Worm (Caenorhabditis elegans) whole organism, midembryonic: ENCODE data around the gene srw-91.

ENCODE experiments used
- T22C8.4 ChIP-seq: fragments of 200-800 bp; sonication (Bioruptor generic); IDR thresholded peaks from 2 replicates; pipeline ENCODE4 v1.3.6; 2022; ENCODE audit warnings: missing genetic modification characterization, missing compliant biosample characterization
- cog-1 ChIP-seq: sonication (generic microtip); optimal IDR thresholded peaks from 2 replicates; lab custom pipeline; 2016; ENCODE audit warnings: missing genetic modification characterization, missing compliant biosample characterization
- flt-1 ChIP-seq: fragments of 200-800 bp; sonication (Bioruptor generic); IDR thresholded peaks from 2 replicates; pipeline ENCODE4 v1.3.6; 2022; ENCODE audit warnings: missing genetic modification characterization, missing compliant biosample characterization
- klf-2 ChIP-seq: fragments of 200-800 bp; sonication (Bioruptor generic); conservative IDR thresholded peaks from 2 replicates; pipeline ENCODE4 v1.3.6; 2022; ENCODE audit warnings: missing genetic modification reagents, missing genetic modification characterization, missing compliant biosample characterization
- med-1 ChIP-seq: sonication (generic microtip); optimal IDR thresholded peaks from 2 replicates; lab custom pipeline; 2017; ENCODE audit warnings: missing genetic modification characterization, mild to moderate bottlenecking, missing compliant biosample characterization, antibody characterized with exemption, missing genetic modification reagents; ENCODE audit not compliant: insufficient read depth
- ref-1 ChIP-seq: fragments of 200-800 bp; sonication (Bioruptor generic); conservative IDR thresholded peaks from 2 replicates; pipeline ENCODE4 v1.3.6; 2022; ENCODE audit warnings: missing genetic modification reagents, missing genetic modification characterization, missing compliant biosample characterization
- tab-1 ChIP-seq: fragments of 200-800 bp; sonication (Bioruptor generic); IDR thresholded peaks from 2 replicates; pipeline ENCODE4 v1.3.6; 2022; ENCODE audit warnings: missing genetic modification characterization, missing compliant biosample characterization
- ztf-23 ChIP-seq: fragments of 200-800 bp; sonication (Bioruptor generic); IDR thresholded peaks from 2 replicates; pipeline ENCODE4 v1.3.6; 2022; ENCODE audit warnings: missing genetic modification reagents, missing genetic modification characterization, missing compliant biosample characterization
- ztf-29 ChIP-seq: fragments of 200-800 bp; sonication (Bioruptor generic); IDR thresholded peaks from 2 replicates; pipeline ENCODE4 v1.3.6; 2022; ENCODE audit warnings: missing genetic modification reagents, missing genetic modification characterization, missing compliant biosample characterization

The srw-91 gene

DNA sequence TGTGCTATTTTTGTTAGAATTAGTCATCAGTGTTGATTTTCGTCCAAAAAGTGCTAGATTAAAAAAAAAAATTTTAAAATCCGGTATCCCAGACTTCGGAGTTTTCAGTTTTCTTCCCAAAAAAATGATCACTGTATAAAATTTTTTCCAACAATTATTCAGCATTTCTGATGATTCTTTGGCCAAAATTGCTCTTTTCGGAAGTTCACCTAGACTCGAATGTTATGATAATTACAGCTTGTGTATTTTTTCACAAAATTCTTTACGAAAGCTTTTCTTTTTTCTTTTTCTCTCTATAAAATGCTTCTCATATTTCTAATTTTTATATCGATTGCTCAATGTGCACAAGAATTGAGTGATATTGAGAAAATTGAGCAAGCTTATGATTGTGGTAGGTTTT is 49.0 kb downstream of the srw-91 start, which contains the start of gene irld-17:
TSS of gene irld-17 (plus strand) at position 301 of the 400 bp plus-strand sequence.
- TF ChIP-seq med-1 (GFP tag; lab: Kevin White, UChicago) (no peak), ztf-23 (GFP tag; lab: Robert Waterston, UW) (no peak), cog-1 (no peak), ztf-29 (GFP tag; lab: Robert Waterston, UW) (no peak), ref-1 (GFP tag; lab: Robert Waterston, UW) (no peak), flt-1 (no peak), T22C8.4 (GFP tag; lab: Robert Waterston, UW) (no peak), klf-2 (no peak), tab-1 (GFP tag; lab: Robert Waterston, UW) (no peak)

DNA sequence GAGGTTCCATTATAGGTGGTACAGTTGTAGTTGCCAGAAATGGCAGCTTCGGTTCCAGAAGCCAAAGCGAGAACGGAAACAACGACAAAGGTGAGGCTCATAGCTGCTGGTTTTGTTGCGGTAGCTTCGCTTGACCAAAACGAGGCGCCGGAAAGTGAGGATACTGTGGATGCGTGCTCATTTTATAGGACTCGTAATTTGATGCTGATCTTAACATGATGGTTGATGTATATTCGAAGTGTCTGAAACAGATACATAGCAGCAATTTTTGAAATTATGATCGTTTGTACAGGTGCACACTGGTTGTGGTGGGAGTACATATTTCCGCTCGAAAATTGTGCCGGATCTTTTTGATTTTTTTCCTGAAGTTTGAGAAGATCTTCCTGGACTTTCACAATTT is 49.5 kb downstream of the srw-91 start, which contains the start of gene Y46H3D.8:
TSS of gene Y46H3D.8 (minus strand) at position 101 of the 400 bp plus-strand sequence.
- TF ChIP-seq flt-1 = no peak
- no peak for TF ChIP-seq ref-1 (GFP tag; lab: Robert Waterston, UW)
- TF ChIP-seq ztf-29 (GFP tag; lab: Robert Waterston, UW) = no peak
- TF ChIP-seq med-1 (GFP tag; lab: Kevin White, UChicago) = no peak
- TF ChIP-seq klf-2 = no peak
- no peak for TF ChIP-seq ztf-23 (GFP tag; lab: Robert Waterston, UW)
- no peak for TF ChIP-seq cog-1
- TF ChIP-seq T22C8.4 (GFP tag; lab: Robert Waterston, UW) = no peak
- TF ChIP-seq tab-1 (GFP tag; lab: Robert Waterston, UW) = no peak

DNA sequence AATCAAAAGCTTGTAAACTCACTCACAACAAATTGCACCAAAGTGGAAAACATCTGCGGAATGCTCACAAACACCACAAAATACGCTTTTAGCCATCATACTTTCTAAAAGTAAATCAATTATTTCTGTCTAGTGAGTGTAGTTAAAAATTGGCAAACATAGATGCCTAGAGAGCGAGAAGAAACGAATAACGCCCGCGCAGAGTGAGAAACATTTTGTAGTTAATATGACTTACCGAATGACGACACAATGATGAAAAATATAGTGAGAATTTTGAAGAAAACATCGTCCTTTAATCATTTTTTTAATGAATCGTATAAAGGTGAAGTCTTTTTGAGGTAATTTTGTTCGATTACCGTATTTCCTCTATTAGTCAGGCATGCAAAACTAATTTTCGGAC is 51.3 kb downstream of the srw-91 start, which contains the start of gene nhr-238:
TSS of gene nhr-238 (minus strand) at position 104 of the 400 bp plus-strand sequence.
- no peak for TF ChIP-seq ref-1 (GFP tag; lab: Robert Waterston, UW)
- TF ChIP-seq tab-1 (GFP tag; lab: Robert Waterston, UW) = no peak
- no peak for TF ChIP-seq cog-1
- no peak for TF ChIP-seq klf-2
- TF ChIP-seq T22C8.4 (GFP tag; lab: Robert Waterston, UW) = no peak
- TF ChIP-seq ztf-23 (GFP tag; lab: Robert Waterston, UW) = no peak
- no peak for TF ChIP-seq med-1 (GFP tag; lab: Kevin White, UChicago)
